Worm (Caenorhabditis elegans): ENCODE results near the gene spp-22.

Gene spp-22

DNA sequence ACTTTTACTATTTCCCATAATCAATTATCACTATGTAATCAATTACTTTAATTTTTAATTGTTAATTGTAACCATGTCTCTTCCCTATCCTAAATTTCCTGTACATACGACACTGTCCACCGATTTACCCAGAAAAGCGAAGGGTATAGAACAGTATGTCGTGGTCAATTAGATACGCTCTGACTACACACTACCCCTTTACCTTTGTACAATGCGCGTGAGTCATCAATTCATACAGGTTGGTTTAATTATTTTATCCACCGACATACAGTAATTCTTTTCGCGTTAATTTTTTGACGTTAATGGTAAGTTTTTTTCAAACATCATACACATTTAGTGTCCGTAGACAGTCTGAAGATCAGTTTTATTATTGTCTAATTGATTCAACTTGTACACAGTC lies 29.9 kb upstream of the spp-22 start (continued):
- TF ChIP-seq F57A8.1 (GFP tag; optimal IDR thresholded peaks at IDR 0.05) (no peak), F10E7.11 (tag; optimal IDR thresholded peaks at IDR 0.05) (no peak), zim-3 (tag; optimal IDR thresholded peaks at IDR 0.05) (no peak), ets-4 (GFP tag; optimal IDR thresholded peaks at IDR 0.05) (peak; percentile 69), Y95B8A.8 (GFP tag; IDR thresholded peaks at IDR 0.05) (no peak), attf-3 (GFP tag; conservative IDR thresholded peaks at IDR 0.05) (no peak), ceh-58 (GFP tag; IDR thresholded peaks at IDR 0.05) (no peak), nhr-90 (tag; optimal IDR thresholded peaks at IDR 0.05) (no peak), die-1 (tag; optimal IDR thresholded peaks at IDR 0.05) (no peak), ceh-79 (tag; optimal IDR thresholded peaks at IDR 0.05) (no peak), nfya-1 (tag; optimal IDR thresholded peaks at IDR 0.05; ENCODE audit: borderline replicate concordance, insufficient read depth) (no peak), bed-1 (GFP tag; IDR thresholded peaks at IDR 0.05) (no peak), F55B11.4 (tag; optimal IDR thresholded peaks at IDR 0.05; ENCODE audit: borderline replicate concordance, insufficient read depth) (no peak), nhr-27 (tag; optimal IDR thresholded peaks at IDR 0.05) (peak; percentile 27), snpc-3.4 (tag; optimal IDR thresholded peaks at IDR 0.05) (no peak), lag-1 (GFP tag; IDR thresholded peaks at IDR 0.05) (no peak), him-1 (tag; optimal IDR thresholded peaks at IDR 0.05) (no peak), ztf-25 (GFP tag; IDR thresholded peaks at IDR 0.05) (no peak), Y56A3A.18 (GFP tag; IDR thresholded peaks at IDR 0.05) (peak; percentile 97), hlh-12 (tag; optimal IDR thresholded peaks at IDR 0.05) (no peak), tlf-1 (GFP tag; optimal IDR thresholded peaks at IDR 0.05) (peak; percentile 96), attf-5 (GFP tag; optimal IDR thresholded peaks at IDR 0.05) (no peak), mcd-1 (GFP tag; IDR thresholded peaks at IDR 0.05) (no peak), unc-130 (GFP tag; optimal IDR thresholded peaks at IDR 0.05) (no peak), ztf-26 (tag; optimal IDR thresholded peaks at IDR 0.05) (peak; percentile 98), chd-7 (tag; optimal IDR thresholded peaks at IDR 0.05) (no peak), ztf-6 (GFP tag; IDR thresholded peaks at IDR 0.05) (peak; percentile 61; the same call in 1 of the 2 replicates), unc-62 (GFP tag; optimal IDR thresholded peaks at IDR 0.05) (peak; percentile 65), F33H1.4 (GFP tag; IDR thresholded peaks at IDR 0.05) (no peak), ceh-27 (GFP tag; optimal IDR thresholded peaks at IDR 0.05) (peak; percentile 92), K12H6.12 (tag; optimal IDR thresholded peaks at IDR 0.05) (no peak), egrh-3 (GFP tag; IDR thresholded peaks at IDR 0.05) (no peak), pha-4 (tag; optimal IDR thresholded peaks at IDR 0.05) (peak; percentile 57), F23B12.7 (tag; optimal IDR thresholded peaks at IDR 0.05; ENCODE audit: insufficient read depth) (peak; percentile 92), sea-2 (GFP tag; IDR thresholded peaks at IDR 0.05) (no peak), F49E8.2 (tag; optimal IDR thresholded peaks at IDR 0.05; ENCODE audit: insufficient read depth) (no peak), egl-18 (GFP tag; IDR thresholded peaks at IDR 0.05) (0 out of 2 replicates have a peak, but pooled peaks have one; percentile 54), nhr-80 (tag; optimal IDR thresholded peaks at IDR 0.05) (peak; percentile 92), aptf-3 (GFP tag; IDR thresholded peaks at IDR 0.05) (no peak), rec-8 (tag; optimal IDR thresholded peaks at IDR 0.05) (no peak), F22D6.2 (tag; optimal IDR thresholded peaks at IDR 0.05) (peak; percentile 83), egl-44 (GFP tag; IDR thresholded peaks at IDR 0.05) (peak; percentile 74), nfyb-1 (GFP tag; IDR thresholded peaks at IDR 0.05) (no peak), aptf-2 (GFP tag; conservative IDR thresholded peaks at IDR 0.05) (no peak), Y67H2A.10 (GFP tag; conservative IDR thresholded peaks at IDR 0.05) (no peak), xnd-1 (tag; optimal IDR thresholded peaks at IDR 0.05) (no peak), rpc-1 (optimal IDR thresholded peaks at IDR 0.05) (no peak), rpc-1 (tag; optimal IDR thresholded peaks at IDR 0.05) (no peak), attf-6 (GFP tag; IDR thresholded peaks at IDR 0.05) (no peak), madf-10 (tag; optimal IDR thresholded peaks at IDR 0.05) (peak; percentile 77)

Measured in whole organism, young adult.